Fruit fly (Drosophila melanogaster) whole organism: ENCODE measurements around the gene CG8292.

ENCODE experiments used
- CG8478 ChIP-seq: fragments of >200 bp; optimal IDR thresholded peaks from 2 replicates; lab custom pipeline; 2018; ENCODE audit warnings: inconsistent platforms
- Dll ChIP-seq: fragments of >200 bp; optimal IDR thresholded peaks from 2 replicates; lab custom pipeline; 2017
- EcR ChIP-seq, 2 experiments: fragments of >200 bp; optimal IDR thresholded peaks; 2 replicates each; lab custom pipeline; 2017; ENCODE audit warnings: missing biosample characterization in 2 of 2, missing genetic modification characterization in 2 of 2, missing genetic modification reagents in 2 of 2
- pan ChIP-seq: fragments of >200 bp; optimal IDR thresholded peaks from 2 replicates; lab custom pipeline; 2017
- psq ChIP-seq: fragments of >200 bp; optimal IDR thresholded peaks from 2 replicates; lab custom pipeline; 2017
- usp ChIP-seq: fragments of >200 bp; optimal IDR thresholded peaks from 2 replicates; lab custom pipeline; 2017; ENCODE audit warnings: missing biosample characterization, missing genetic modification characterization, mixed read lengths

The CG8292 gene

dm6 chr2L:8217917-8218316 lies at the start of gene CG8292:
Gene CG8292 (minus strand): TSS chr2L:8218017.
- TF ChIP-seq Dll (lab: Kevin White, UChicago) (no peak), pan (lab: Kevin White, UChicago) (no peak), EcR (GFP tag; optimal IDR thresholded peaks at IDR 0.05; lab: Kevin White, UChicago) (no peak), usp (no peak), psq (no peak), CG8478 (lab: Kevin White, UChicago) (no peak)

- TF ChIP-seq usp (no peak), psq (no peak), pan (lab: Kevin White, UChicago) (no peak), Dll (lab: Kevin White, UChicago) (no peak), CG8478 (lab: Kevin White, UChicago) (no peak), EcR (GFP tag; optimal IDR thresholded peaks at IDR 0.05; lab: Kevin White, UChicago) (no peak)
These were observed 49.0 kb upstream of the CG8292 start for dm6 chr2L:8266670-8267435.

dm6 chr2L:8266145-8266544 lies 48.3 kb upstream of the CG8292 start:
- TF ChIP-seq psq (no peak), CG8478 (lab: Kevin White, UChicago) (no peak), pan (lab: Kevin White, UChicago) (no peak), Dll (lab: Kevin White, UChicago) (no peak), EcR (GFP tag; optimal IDR thresholded peaks at IDR 0.05; lab: Kevin White, UChicago) (no peak), usp (no peak)

- no peak for TF ChIP-seq psq
- no peak for TF ChIP-seq EcR (GFP tag; optimal IDR thresholded peaks at IDR 0.05; lab: Kevin White, UChicago)
- no peak for TF ChIP-seq Dll (lab: Kevin White, UChicago)
- TF ChIP-seq pan (lab: Kevin White, UChicago): no peak
- TF ChIP-seq CG8478 (lab: Kevin White, UChicago): no peak
- TF ChIP-seq usp: no peak
These were observed 39.8 kb upstream of the CG8292 start, which contains the start of gene CG8086 for dm6 chr2L:8257401-8258266. Gene CG8086 (minus strand): TSS chr2L:8257502.

- TF ChIP-seq pan (lab: Kevin White, UChicago) (no peak), usp (no peak), EcR (GFP tag; optimal IDR thresholded peaks at IDR 0.05; lab: Kevin White, UChicago) (no peak), CG8478 (lab: Kevin White, UChicago) (no peak), Dll (lab: Kevin White, UChicago) (no peak), psq (no peak)
These were observed 37.6 kb upstream of the CG8292 start for dm6 chr2L:8255406-8255805.

- TF ChIP-seq pan (lab: Kevin White, UChicago) (no peak), EcR (GFP tag; optimal IDR thresholded peaks at IDR 0.05; lab: Kevin White, UChicago) (no peak), psq (no peak), Dll (lab: Kevin White, UChicago) (no peak)
These were observed 26.1 kb upstream of the CG8292 start, which contains the start of gene CG43057 for dm6 chr2L:8243903-8244302. Gene CG43057 (minus strand): TSS chr2L:8244003.

- TF ChIP-seq EcR (GFP tag; optimal IDR thresholded peaks at IDR 0.05; lab: Kevin White, UChicago) (no peak), pan (lab: Kevin White, UChicago) (no peak), Dll (lab: Kevin White, UChicago) (no peak), psq (no peak), usp (no peak), CG8478 (lab: Kevin White, UChicago) (no peak)
These were observed 24.4 kb upstream of the CG8292 start, which contains the start of gene CG14277 for dm6 chr2L:8242186-8242585. Gene CG14277 (plus strand): TSS chr2L:8242486.

dm6 chr2L:8241700-8242099 lies 23.9 kb upstream of the CG8292 start, which contains the start of gene Spn28F:
Gene Spn28F (minus strand): TSS chr2L:8241800.
- no peak for TF ChIP-seq psq
- TF ChIP-seq EcR (GFP tag; optimal IDR thresholded peaks at IDR 0.05; lab: Kevin White, UChicago): no peak
- TF ChIP-seq pan (lab: Kevin White, UChicago): no peak
- no peak for TF ChIP-seq Dll (lab: Kevin White, UChicago)
- TF ChIP-seq usp: no peak
- TF ChIP-seq CG8478 (lab: Kevin White, UChicago): no peak

- TF ChIP-seq psq (no peak), CG8478 (lab: Kevin White, UChicago) (no peak), pan (lab: Kevin White, UChicago) (no peak), EcR (GFP tag; optimal IDR thresholded peaks at IDR 0.05; lab: Kevin White, UChicago) (no peak), usp (no peak), Dll (lab: Kevin White, UChicago) (no peak)
These were observed 22.0 kb upstream of the CG8292 start, which contains the start of gene Pvr for dm6 chr2L:8239712-8240245. Gene Pvr (minus strand): TSS chr2L:8239878.

dm6 chr2L:8239032-8239650 lies 21.3 kb upstream of the CG8292 start:
- TF ChIP-seq psq: no peak
- TF ChIP-seq usp: no peak
- TF ChIP-seq EcR (GFP tag; optimal IDR thresholded peaks at IDR 0.05; lab: Kevin White, UChicago): no peak
- no peak for TF ChIP-seq CG8478 (lab: Kevin White, UChicago)
- no peak for TF ChIP-seq Dll (lab: Kevin White, UChicago)

- TF ChIP-seq EcR (GFP tag; optimal IDR thresholded peaks at IDR 0.05; lab: Kevin White, UChicago): no peak
- TF ChIP-seq Dll (lab: Kevin White, UChicago): no peak
- no peak for TF ChIP-seq usp
- no peak for TF ChIP-seq CG8478 (lab: Kevin White, UChicago)
- TF ChIP-seq psq: no peak
- no peak for TF ChIP-seq pan (lab: Kevin White, UChicago)
These were observed 15.8 kb upstream of the CG8292 start for dm6 chr2L:8233571-8233970.
